Fruit fly (Drosophila melanogaster): ENCODE data around the gene CG11147.

- TF ChIP-seq psq (optimal IDR thresholded peaks at IDR 0.05) (no peak), usp (GFP tag; optimal IDR thresholded peaks at IDR 0.05) (no peak)
These were observed 24.5 kb downstream of the CG11147 start, which contains the start of the genes CG14007 and CG34011 for dm6 chr2L:5716580-5716979.
